Worm (Caenorhabditis elegans) whole organism, late embryonic: ENCODE measurements around the gene T20B12.7.

Experiments used
- ceh-19 ChIP-seq: fragments of 200-800 bp; sonication (Bioruptor generic); optimal IDR thresholded peaks from 2 replicates; lab custom pipeline; 2018; ENCODE audit warnings: mild to moderate bottlenecking, missing genetic modification characterization, missing compliant biosample characterization
- ceh-45 ChIP-seq: fragments of 200-800 bp; sonication (Bioruptor generic); IDR thresholded peaks from 2 replicates; pipeline ENCODE4 v1.3.6; 2022; ENCODE audit warnings: missing genetic modification reagents, missing genetic modification characterization, missing compliant biosample characterization
- ceh-6 ChIP-seq: fragments of 200-800 bp; sonication (Bioruptor generic); optimal IDR thresholded peaks from 2 replicates; lab custom pipeline; 2018; ENCODE audit warnings: mild to moderate bottlenecking, missing genetic modification characterization, missing compliant biosample characterization
- dmd-4 ChIP-seq: sonication (generic microtip); optimal IDR thresholded peaks from 2 replicates; lab custom pipeline; 2016; ENCODE audit warnings: borderline replicate concordance, missing genetic modification characterization, missing compliant biosample characterization
- dve-1 ChIP-seq: sonication (generic microtip); optimal IDR thresholded peaks from 2 replicates; lab custom pipeline; 2017; ENCODE audit warnings: antibody characterized with exemption, mild to moderate bottlenecking, missing genetic modification characterization, missing compliant biosample characterization
- elt-2 ChIP-seq: sonication (generic microtip); optimal IDR thresholded peaks from 2 replicates; lab custom pipeline; 2016; ENCODE audit warnings: missing genetic modification reagents, missing genetic modification characterization, missing compliant biosample characterization
- fkh-10 ChIP-seq: fragments of 150-350 bp; optimal IDR thresholded peaks from 2 replicates; lab custom pipeline; 2014; ENCODE audit warnings: missing biosample characterization, missing genetic modification reagents, missing genetic modification characterization
- fkh-6 ChIP-seq: sonication (generic microtip); optimal IDR thresholded peaks from 2 replicates; lab custom pipeline; 2016; ENCODE audit warnings: missing genetic modification characterization, missing compliant biosample characterization
- nhr-11 ChIP-seq: fragments of 150-350 bp; optimal IDR thresholded peaks from 2 replicates; lab custom pipeline; 2014; ENCODE audit warnings: missing biosample characterization, missing genetic modification characterization
- nhr-232 ChIP-seq: sonication (generic microtip); optimal IDR thresholded peaks from 2 replicates; lab custom pipeline; 2016; ENCODE audit warnings: missing genetic modification characterization, missing compliant biosample characterization
- pha-2 ChIP-seq: sonication (generic microtip); optimal IDR thresholded peaks from 2 replicates; lab custom pipeline; 2017; ENCODE audit warnings: mild to moderate bottlenecking, missing genetic modification characterization, missing compliant biosample characterization
- sdc-2 ChIP-seq: sonication (generic microtip); optimal IDR thresholded peaks from 2 replicates; lab custom pipeline; 2016; ENCODE audit warnings: missing genotype, missing genetic modification characterization, missing compliant biosample characterization

DNA sequence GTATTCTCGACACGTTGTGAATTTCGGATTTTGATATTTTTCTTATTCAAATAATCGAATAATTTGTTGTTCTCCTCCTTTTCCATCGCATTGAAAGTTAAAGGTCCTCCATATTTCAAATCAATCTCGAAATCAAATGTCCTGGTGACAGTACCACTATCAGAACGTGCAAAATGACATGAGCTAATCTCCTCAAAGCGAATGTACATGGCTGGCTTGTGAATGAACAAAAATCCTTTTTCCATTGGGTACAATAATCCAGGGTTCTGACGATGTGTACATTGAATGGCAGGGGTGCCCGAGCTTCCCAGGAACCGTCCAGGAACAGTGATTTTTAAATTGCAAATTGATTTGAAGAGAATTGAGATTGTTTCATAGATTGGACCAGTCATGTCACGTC lies 1.3 kb upstream of the T20B12.7 start:
- TF ChIP-seq nhr-11 (tag; lab: Kevin White, UChicago) (no peak), fkh-6 (tag; lab: Kevin White, UChicago) (no peak), nhr-232 (tag; lab: Kevin White, UChicago) (no peak), fkh-10 (GFP tag; lab: Kevin White, UChicago) (no peak), dmd-4 (no peak), dve-1 (no peak), ceh-45 (GFP tag; lab: Robert Waterston, UW) (no peak), ceh-19 (no peak), elt-2 (tag; lab: Kevin White, UChicago) (no peak), ceh-6 (no peak), pha-2 (tag; lab: Kevin White, UChicago) (no peak), sdc-2 (tag; lab: Kevin White, UChicago) (no peak)
